Worm (Caenorhabditis elegans): ENCODE results near the gene fbxa-15.

- TF ChIP-seq nhr-237 (tag; optimal IDR thresholded peaks at IDR 0.05) (no peak), egl-27 (tag; optimal IDR thresholded peaks at IDR 0.05) (no peak), vab-7 (GFP tag; IDR thresholded peaks at IDR 0.05) (no peak), ama-1 (optimal IDR thresholded peaks at IDR 0.05) (no peak), ztf-11 (tag; optimal IDR thresholded peaks at IDR 0.05) (no peak), pha-4 (GFP tag; IDR thresholded peaks at IDR 0.05) (no peak), pha-4 (tag; optimal IDR thresholded peaks at IDR 0.05) (no peak), Y75B8A.6 (GFP tag; IDR thresholded peaks at IDR 0.05) (no peak), unc-62 (GFP tag; optimal IDR thresholded peaks at IDR 0.05 in 1 of 2) (no peak), unc-62 (tag; optimal IDR thresholded peaks at IDR 0.05) (no peak), lir-3 (tag; optimal IDR thresholded peaks at IDR 0.05) (no peak), tra-1 (GFP tag; IDR thresholded peaks at IDR 0.05) (no peak), R02D3.7 (tag; optimal IDR thresholded peaks at IDR 0.05) (no peak), nhr-25 (tag; optimal IDR thresholded peaks at IDR 0.05; ENCODE audit: borderline replicate concordance, insufficient read depth) (no peak), ces-1 (GFP tag; optimal IDR thresholded peaks at IDR 0.05) (no peak)
Observed at ce11 chrIII:1297604-1298003, 23.9 kb downstream of the fbxa-15 start, which contains the start of gene fbxa-28.

Data from whole organism, L4 larva.